Worm (Caenorhabditis elegans) whole organism, young adult: Measurements from ENCODE around the gene srw-84.

Source experiments
- ets-4 ChIP-seq: fragments of 200-800 bp; sonication (Bioruptor generic); optimal IDR thresholded peaks from 2 replicates; lab custom pipeline; 2018; ENCODE audit warnings: mild to moderate bottlenecking, missing genetic modification characterization, missing compliant biosample characterization
- fkh-3 ChIP-seq: sonication (generic microtip); optimal IDR thresholded peaks from 2 replicates; lab custom pipeline; 2016; ENCODE audit warnings: mild to moderate bottlenecking, missing genetic modification characterization, missing compliant biosample characterization

- TF ChIP-seq fkh-3 (tag; lab: Kevin White, UChicago), result no peak
- TF ChIP-seq ets-4 (GFP tag; lab: Kevin White, UChicago), result no peak
These were observed 19.6 kb downstream of the srw-84 start, which contains the start of gene srw-86 for ce11 chrV:19400619-19401018.
